Worm (Caenorhabditis elegans) whole organism, late embryonic: ENCODE results near the gene B0416.7.

Experiments
- C38D4.7 ChIP-seq: fragments of 200-800 bp; sonication (Bioruptor generic); optimal IDR thresholded peaks from 2 replicates; lab custom pipeline; 2018; ENCODE audit warnings: mild to moderate bottlenecking, missing genetic modification characterization, moderate library complexity, missing compliant biosample characterization
- ama-1 ChIP-seq: fragments of 150-350 bp; optimal IDR thresholded peaks from 2 replicates; lab custom pipeline; 2014
- ets-4 ChIP-seq: sonication (generic microtip); optimal IDR thresholded peaks from 2 replicates; lab custom pipeline; 2016; ENCODE audit warnings: missing genetic modification characterization, missing compliant biosample characterization
- fkh-6 ChIP-seq: sonication (generic microtip); optimal IDR thresholded peaks from 2 replicates; lab custom pipeline; 2016; ENCODE audit warnings: missing genetic modification characterization, missing compliant biosample characterization
- hlh-15 ChIP-seq: sonication (generic microtip); optimal IDR thresholded peaks from 2 replicates; lab custom pipeline; 2016; ENCODE audit warnings: missing genetic modification characterization, missing compliant biosample characterization
- hlh-30 ChIP-seq: sonication (generic microtip); optimal IDR thresholded peaks from 2 replicates; lab custom pipeline; 2017; ENCODE audit warnings: antibody characterized with exemption, missing genetic modification characterization, missing compliant biosample characterization; ENCODE audit not compliant: insufficient read depth
- hlh-6 ChIP-seq: sonication (generic microtip); optimal IDR thresholded peaks from 2 replicates; lab custom pipeline; 2016; ENCODE audit warnings: missing genotype, missing genetic modification characterization, missing compliant biosample characterization
- pha-4 ChIP-seq: fragments of 150-350 bp; optimal IDR thresholded peaks from 2 replicates; lab custom pipeline; 2018; ENCODE audit warnings: missing biosample characterization, missing genetic modification reagents, missing genetic modification characterization
- sox-2 ChIP-seq: fragments of 200-800 bp; sonication (Bioruptor generic); IDR thresholded peaks from 2 replicates; pipeline ENCODE4 v1.3.6; 2022; ENCODE audit warnings: missing genetic modification reagents, missing genetic modification characterization, missing compliant biosample characterization
- syd-9 ChIP-seq: sonication (generic microtip); optimal IDR thresholded peaks from 2 replicates; lab custom pipeline; 2016; ENCODE audit warnings: mild to moderate bottlenecking, missing genetic modification characterization, moderate library complexity, missing compliant biosample characterization
- tbx-7 ChIP-seq: sonication (generic microtip); optimal IDR thresholded peaks from 2 replicates; lab custom pipeline; 2016; ENCODE audit warnings: missing genotype, missing genetic modification characterization, missing compliant biosample characterization
- ttx-3 ChIP-seq: sonication (generic microtip); optimal IDR thresholded peaks from 2 replicates; lab custom pipeline; 2016; ENCODE audit warnings: missing genetic modification reagents, missing genetic modification characterization, missing compliant biosample characterization
- ztf-16 ChIP-seq: sonication (generic microtip); optimal IDR thresholded peaks from 2 replicates; lab custom pipeline; 2017; ENCODE audit warnings: missing genetic modification characterization, missing compliant biosample characterization

ce11 chrX:9296591-9296990 is 1.1 kb downstream of the B0416.7 start, which contains the start of gene gly-13:
- peak; percentile 71 for TF ChIP-seq ttx-3 (tag; lab: Kevin White, UChicago)
- TF ChIP-seq fkh-6: peak; percentile 29
- TF ChIP-seq C38D4.7 (GFP tag; lab: Kevin White, UChicago): peak; percentile 48
- no peak for TF ChIP-seq ama-1
- no peak for TF ChIP-seq tbx-7
- no peak for TF ChIP-seq pha-4
- TF ChIP-seq syd-9: peak; percentile 31
- peak; percentile 43 for TF ChIP-seq ztf-16 (tag; lab: Kevin White, UChicago)
- TF ChIP-seq sox-2: no peak
- TF ChIP-seq ets-4 (tag; lab: Kevin White, UChicago): peak; percentile 20
- TF ChIP-seq hlh-6 (tag; lab: Kevin White, UChicago): no peak
- TF ChIP-seq hlh-30 (tag; lab: Kevin White, UChicago): no peak
- peak; percentile 56 for TF ChIP-seq hlh-15 (tag; lab: Kevin White, UChicago)
